Worm (Caenorhabditis elegans) whole organism, late embryonic: ENCODE measurements around the gene rhy-1.

Experiments used
- nfya-1 ChIP-seq: sonication (generic microtip); optimal IDR thresholded peaks from 2 replicates; lab custom pipeline; 2017; ENCODE audit warnings: missing genetic modification characterization, mild to moderate bottlenecking, missing compliant biosample characterization, antibody characterized with exemption, moderate library complexity
- rnt-1 ChIP-seq: sonication (generic microtip); optimal IDR thresholded peaks from 2 replicates; lab custom pipeline; 2016; ENCODE audit warnings: missing genetic modification characterization, missing compliant biosample characterization
- sox-4 ChIP-seq: sonication (generic microtip); optimal IDR thresholded peaks from 2 replicates; lab custom pipeline; 2017; ENCODE audit warnings: mild to moderate bottlenecking, missing genetic modification characterization, inconsistent platforms, missing compliant biosample characterization

ce11 chrII:9114972-9115371, 46.2 kb upstream of the rhy-1 start:
- TF ChIP-seq nfya-1, result no peak
- TF ChIP-seq sox-4 (tag; lab: Kevin White, UChicago), result no peak
- no peak for TF ChIP-seq rnt-1 (tag; lab: Kevin White, UChicago)
